Fruit fly (Drosophila melanogaster): Measurements from ENCODE around the gene msl-1.

msl-1 gene

dm6 chr2L:18676948-18677820 lies 11.4 kb downstream of the msl-1 start, which contains the start of the genes Mst36Fa and CG31751 (continued):
- peak; percentile 76 for TF ChIP-seq Bdp1 (GFP tag; optimal IDR thresholded peaks at IDR 0.05)
- peak; percentile 88 for TF ChIP-seq ash1 (GFP tag; optimal IDR thresholded peaks at IDR 0.05)
- peak; percentile 27 for TF ChIP-seq run (tag; optimal IDR thresholded peaks at IDR 0.05)
- TF ChIP-seq CG8089 (GFP tag; optimal IDR thresholded peaks at IDR 0.05), result peak; percentile 85
- TF ChIP-seq CG1792 (GFP tag; optimal IDR thresholded peaks at IDR 0.05), result peak; percentile 82
- TF ChIP-seq lmd (GFP tag; IDR thresholded peaks at IDR 0.05), result peak; percentile 39; the same call in 1 of the 2 replicates
- TF ChIP-seq sr (GFP tag; IDR thresholded peaks at IDR 0.05), result peak; percentile 45; the same call in 2 of the 3 replicates
- TF ChIP-seq CG9215 (GFP tag; IDR thresholded peaks at IDR 0.05), result peak; percentile 20; the same call in 1 of the 2 replicates
- TF ChIP-seq bab2 (GFP tag; optimal IDR thresholded peaks at IDR 0.05), result peak; percentile 83
- peak; percentile 30 for TF ChIP-seq nmo (GFP tag; optimal IDR thresholded peaks at IDR 0.05)
- peak; percentile 84 for TF ChIP-seq CG6683 (GFP tag; optimal IDR thresholded peaks at IDR 0.05)
- no peak for TF ChIP-seq Scr (GFP tag; IDR thresholded peaks at IDR 0.05; ENCODE audit: partially characterized antibody)
- TF ChIP-seq exex (tag; optimal IDR thresholded peaks at IDR 0.05), result peak; percentile 78
- peak; percentile 74 for TF ChIP-seq CG3065 (GFP tag; optimal IDR thresholded peaks at IDR 0.05)
- TF ChIP-seq CG15514 (GFP tag; optimal IDR thresholded peaks at IDR 0.05), result peak; percentile 89
- peak; percentile 88 for TF ChIP-seq BtbVII (GFP tag; optimal IDR thresholded peaks at IDR 0.05)
- TF ChIP-seq emc (GFP tag; optimal IDR thresholded peaks at IDR 0.05), result no peak
- TF ChIP-seq H15 (GFP tag; IDR thresholded peaks at IDR 0.05), result peak; percentile 39; the same call in 2 of the 3 replicates
- TF ChIP-seq cg (GFP tag; optimal IDR thresholded peaks at IDR 0.05), result peak; percentile 87
- TF ChIP-seq br (optimal IDR thresholded peaks at IDR 0.05), result no peak
- no peak for TF ChIP-seq Chrac-16 (GFP tag; optimal IDR thresholded peaks at IDR 0.05)
- TF ChIP-seq CG14050 (GFP tag; IDR thresholded peaks at IDR 0.05), result peak; percentile 33; the same call in 1 of the 3 replicates
- peak; percentile 89 for TF ChIP-seq CG12769 (tag; optimal IDR thresholded peaks at IDR 0.05)
- 0 out of 2 replicates have a peak, but pooled peaks have one; percentile 30 for TF ChIP-seq CG11085 (GFP tag; IDR thresholded peaks at IDR 0.05)
- peak; percentile 86 for TF ChIP-seq CG11723 (GFP tag; optimal IDR thresholded peaks at IDR 0.05)
- peak; percentile 28; the same call in 1 of the 3 replicates for TF ChIP-seq tgo (GFP tag; IDR thresholded peaks at IDR 0.05)
- TF ChIP-seq CG3407 (GFP tag; optimal IDR thresholded peaks at IDR 0.05), result peak; percentile 92
- TF ChIP-seq Pdp1 (GFP tag; optimal IDR thresholded peaks at IDR 0.05), result peak in 1 of 2 experiments; percentile 67
- TF ChIP-seq Asciz (GFP tag; optimal IDR thresholded peaks at IDR 0.05), result peak; percentile 91
- peak; percentile 6 for TF ChIP-seq ind (GFP tag; optimal IDR thresholded peaks at IDR 0.05)
- no peak for TF ChIP-seq HLH4C (GFP tag; IDR thresholded peaks at IDR 0.05; ENCODE audit: partially characterized antibody)
- peak; percentile 93 for TF ChIP-seq kni (GFP tag; optimal IDR thresholded peaks at IDR 0.05)
- no peak for TF ChIP-seq CG2199 (GFP tag; IDR thresholded peaks at IDR 0.05)
- no peak for TF ChIP-seq ttk (GFP tag; IDR thresholded peaks at IDR 0.05)
- TF ChIP-seq CkIIα-i1 (GFP tag; IDR thresholded peaks at IDR 0.05), result peak; percentile 49; the same call in 1 of the 2 replicates
- peak; percentile 58 for TF ChIP-seq CG7928 (GFP tag; optimal IDR thresholded peaks at IDR 0.05)
- TF ChIP-seq CG2889 (GFP tag; IDR thresholded peaks at IDR 0.05), result no peak
- peak; percentile 71 for TF ChIP-seq da (GFP tag; optimal IDR thresholded peaks at IDR 0.05)
- TF ChIP-seq MTF-1 (GFP tag; optimal IDR thresholded peaks at IDR 0.05; ENCODE audit: borderline replicate concordance), result peak; percentile 87
- no peak for TF ChIP-seq C15 (GFP tag; IDR thresholded peaks at IDR 0.05)
- TF ChIP-seq NFAT (GFP tag; IDR thresholded peaks at IDR 0.05), result no peak; the same call in 1 of the 2 replicates
- TF ChIP-seq CG10543 (GFP tag; optimal IDR thresholded peaks at IDR 0.05), result peak; percentile 90
- TF ChIP-seq CG6254 (GFP tag; optimal IDR thresholded peaks at IDR 0.05), result peak; percentile 55
- TF ChIP-seq Opbp (GFP tag; IDR thresholded peaks at IDR 0.05; ENCODE audit: partially characterized antibody), result 0 out of 3 replicates have a peak, but pooled peaks have one; percentile 32
- TF ChIP-seq repo (GFP tag; optimal IDR thresholded peaks at IDR 0.05), result peak; percentile 79
- no peak for TF ChIP-seq croc (GFP tag; conservative IDR thresholded peaks at IDR 0.05)
- TF ChIP-seq CG17186 (GFP tag; optimal IDR thresholded peaks at IDR 0.05), result peak; percentile 54
- TF ChIP-seq Side (GFP tag; optimal IDR thresholded peaks at IDR 0.05), result peak; percentile 75
